Worm (Caenorhabditis elegans) whole organism, late embryonic: Measurements from ENCODE around the gene spe-39.
A peak's percentile ranks its signal among the peaks of the same experiment; 100 is the strongest.

ENCODE experiments used
- C38D4.7 ChIP-seq: fragments of 200-800 bp; sonication (Bioruptor generic); optimal IDR thresholded peaks from 2 replicates; lab custom pipeline; 2018; ENCODE audit warnings: mild to moderate bottlenecking, missing genetic modification characterization, moderate library complexity, missing compliant biosample characterization
- F13H6.1 ChIP-seq: sonication (generic microtip); optimal IDR thresholded peaks from 2 replicates; lab custom pipeline; 2016; ENCODE audit warnings: missing genetic modification characterization, missing compliant biosample characterization
- T23F11.4 ChIP-seq: fragments of 200-800 bp; sonication (Bioruptor generic); optimal IDR thresholded peaks from 2 replicates; lab custom pipeline; 2018; ENCODE audit warnings: mild to moderate bottlenecking, missing genetic modification characterization, missing compliant biosample characterization
- Y22D7AL.16 ChIP-seq: sonication (generic microtip); optimal IDR thresholded peaks from 2 replicates; lab custom pipeline; 2016; ENCODE audit warnings: missing genetic modification characterization, missing compliant biosample characterization
- ceh-18 ChIP-seq: sonication (generic microtip); optimal IDR thresholded peaks from 2 replicates; lab custom pipeline; 2016; ENCODE audit warnings: missing genetic modification characterization, missing compliant biosample characterization
- ceh-22 ChIP-seq: sonication (generic microtip); optimal IDR thresholded peaks from 2 replicates; lab custom pipeline; 2017; ENCODE audit warnings: missing biosample characterization, missing genetic modification characterization
- ceh-34 ChIP-seq: sonication (generic microtip); optimal IDR thresholded peaks from 2 replicates; lab custom pipeline; 2016; ENCODE audit warnings: mild to moderate bottlenecking, missing genetic modification characterization, missing compliant biosample characterization
- ceh-48 ChIP-seq: sonication (generic microtip); optimal IDR thresholded peaks from 2 replicates; lab custom pipeline; 2016; ENCODE audit warnings: missing genetic modification characterization, inconsistent platforms, missing compliant biosample characterization
- ceh-6 ChIP-seq: fragments of 200-800 bp; sonication (Bioruptor generic); optimal IDR thresholded peaks from 2 replicates; lab custom pipeline; 2018; ENCODE audit warnings: mild to moderate bottlenecking, missing genetic modification characterization, missing compliant biosample characterization
- ceh-9 ChIP-seq: sonication (generic microtip); optimal IDR thresholded peaks from 2 replicates; lab custom pipeline; 2016; ENCODE audit warnings: mild to moderate bottlenecking, missing genetic modification characterization, inconsistent platforms, missing compliant biosample characterization
- dmd-4 ChIP-seq: sonication (generic microtip); optimal IDR thresholded peaks from 2 replicates; lab custom pipeline; 2016; ENCODE audit warnings: borderline replicate concordance, missing genetic modification characterization, missing compliant biosample characterization
- elt-2 ChIP-seq: sonication (generic microtip); optimal IDR thresholded peaks from 2 replicates; lab custom pipeline; 2016; ENCODE audit warnings: missing genetic modification reagents, missing genetic modification characterization, missing compliant biosample characterization
- fax-1 ChIP-seq: sonication (generic microtip); optimal IDR thresholded peaks from 2 replicates; lab custom pipeline; 2016; ENCODE audit warnings: missing genotype, missing genetic modification characterization, missing compliant biosample characterization
- fkh-6 ChIP-seq: sonication (generic microtip); optimal IDR thresholded peaks from 2 replicates; lab custom pipeline; 2016; ENCODE audit warnings: missing genetic modification characterization, missing compliant biosample characterization
- gmeb-2 ChIP-seq: sonication (generic microtip); optimal IDR thresholded peaks from 2 replicates; lab custom pipeline; 2016; ENCODE audit warnings: missing genetic modification characterization, inconsistent platforms, missing compliant biosample characterization
- hlh-13 ChIP-seq: fragments of 200-800 bp; sonication (Bioruptor generic); optimal IDR thresholded peaks from 2 replicates; lab custom pipeline; 2018; ENCODE audit warnings: mild to moderate bottlenecking, missing genetic modification characterization, missing compliant biosample characterization
- hlh-15 ChIP-seq: sonication (generic microtip); optimal IDR thresholded peaks from 2 replicates; lab custom pipeline; 2016; ENCODE audit warnings: missing genetic modification characterization, missing compliant biosample characterization
- hlh-8 ChIP-seq: sonication (generic microtip); optimal IDR thresholded peaks from 2 replicates; lab custom pipeline; 2016; ENCODE audit warnings: missing genotype, missing genetic modification characterization, missing compliant biosample characterization
- lim-6 ChIP-seq: sonication (generic microtip); optimal IDR thresholded peaks from 2 replicates; lab custom pipeline; 2016; ENCODE audit warnings: missing genetic modification characterization, missing compliant biosample characterization
- madf-2 ChIP-seq: sonication (generic microtip); optimal IDR thresholded peaks from 2 replicates; lab custom pipeline; 2017; ENCODE audit warnings: missing genetic modification characterization, missing compliant biosample characterization
- mec-3 ChIP-seq: sonication (generic microtip); optimal IDR thresholded peaks from 2 replicates; lab custom pipeline; 2016; ENCODE audit warnings: borderline replicate concordance, missing genetic modification characterization, missing compliant biosample characterization
- nhr-11 ChIP-seq: fragments of 150-350 bp; optimal IDR thresholded peaks from 2 replicates; lab custom pipeline; 2014; ENCODE audit warnings: missing biosample characterization, missing genetic modification characterization
- npax-4 ChIP-seq: sonication (generic microtip); optimal IDR thresholded peaks from 2 replicates; lab custom pipeline; 2016; ENCODE audit warnings: missing genetic modification characterization, missing compliant biosample characterization
- odd-2 ChIP-seq: sonication (generic microtip); optimal IDR thresholded peaks from 2 replicates; lab custom pipeline; 2017; ENCODE audit warnings: antibody characterized with exemption, mild to moderate bottlenecking, missing genetic modification characterization, missing compliant biosample characterization
- pax-1 ChIP-seq: fragments of 150-350 bp; optimal IDR thresholded peaks from 2 replicates; lab custom pipeline; 2014; ENCODE audit warnings: missing biosample characterization, missing genetic modification characterization
- pqm-1 ChIP-seq: sonication (generic microtip); optimal IDR thresholded peaks from 2 replicates; lab custom pipeline; 2016; ENCODE audit warnings: missing genetic modification characterization, missing compliant biosample characterization
- pros-1 ChIP-seq: fragments of 150-350 bp; optimal IDR thresholded peaks from 2 replicates; lab custom pipeline; 2014; ENCODE audit warnings: missing biosample characterization, missing genetic modification reagents, missing genetic modification characterization
- ref-2 ChIP-seq: sonication (generic microtip); optimal IDR thresholded peaks from 2 replicates; lab custom pipeline; 2016; ENCODE audit warnings: missing genetic modification characterization, missing compliant biosample characterization
- rnt-1 ChIP-seq: sonication (generic microtip); optimal IDR thresholded peaks from 2 replicates; lab custom pipeline; 2016; ENCODE audit warnings: missing genetic modification characterization, missing compliant biosample characterization
- sox-4 ChIP-seq: sonication (generic microtip); optimal IDR thresholded peaks from 2 replicates; lab custom pipeline; 2017; ENCODE audit warnings: mild to moderate bottlenecking, missing genetic modification characterization, inconsistent platforms, missing compliant biosample characterization
- tbx-2 ChIP-seq: sonication (generic microtip); optimal IDR thresholded peaks from 2 replicates; lab custom pipeline; 2016; ENCODE audit warnings: missing genetic modification characterization, missing compliant biosample characterization
- unc-55 ChIP-seq: sonication (generic microtip); optimal IDR thresholded peaks from 2 replicates; lab custom pipeline; 2017; ENCODE audit warnings: missing biosample characterization, missing genetic modification reagents, missing genetic modification characterization
- ztf-16 ChIP-seq: sonication (generic microtip); optimal IDR thresholded peaks from 2 replicates; lab custom pipeline; 2017; ENCODE audit warnings: missing genetic modification characterization, missing compliant biosample characterization

Gene spe-39

ce11 chrV:6762361-6762760, 22.9 kb upstream of the spe-39 start, which contains the start of gene T25F10.4 (continued):
- TF ChIP-seq tbx-2 (no peak), Y22D7AL.16 (tag; lab: Kevin White, UChicago) (no peak)

- no peak for TF ChIP-seq fax-1 (tag; lab: Kevin White, UChicago)
- no peak for TF ChIP-seq ztf-16
- TF ChIP-seq pros-1: no peak
- no peak for TF ChIP-seq ref-2 (tag; lab: Kevin White, UChicago)
- no peak for TF ChIP-seq lim-6 (tag; lab: Kevin White, UChicago)
- TF ChIP-seq ceh-6 (GFP tag; lab: Kevin White, UChicago): no peak
- TF ChIP-seq sox-4: no peak
- TF ChIP-seq mec-3: no peak
- TF ChIP-seq dmd-4 (tag; lab: Kevin White, UChicago): no peak
- no peak for TF ChIP-seq madf-2 (tag; lab: Kevin White, UChicago)
Measured at ce11 chrV:6764972-6765371, 20.3 kb upstream of the spe-39 start, which contains the start of gene bbs-8. TSS of gene bbs-8 (minus strand) at chrV:6765072.

ce11 chrV:6767576-6767975, 17.7 kb upstream of the spe-39 start:
- TF ChIP-seq sox-4 (no peak), ceh-48 (no peak), T23F11.4 (GFP tag; lab: Kevin White, UChicago) (no peak), fkh-6 (no peak), hlh-13 (GFP tag; lab: Kevin White, UChicago) (no peak), npax-4 (no peak), ceh-34 (no peak), odd-2 (tag; lab: Kevin White, UChicago) (no peak), pax-1 (tag; lab: Kevin White, UChicago) (no peak), gmeb-2 (tag; lab: Kevin White, UChicago) (no peak), elt-2 (tag; lab: Kevin White, UChicago) (no peak)
- TF ChIP-seq, all 69 proteins: peak for 0

- TF ChIP-seq ceh-18 (tag; lab: Kevin White, UChicago) (peak; percentile 89), rnt-1 (tag; lab: Kevin White, UChicago) (peak; percentile 65), hlh-8 (tag; lab: Kevin White, UChicago) (no peak), ceh-34 (peak; percentile 41), unc-55 (peak; percentile 7), F13H6.1 (tag; lab: Kevin White, UChicago) (peak; percentile 19), elt-2 (tag; lab: Kevin White, UChicago) (no peak), C38D4.7 (GFP tag; lab: Kevin White, UChicago) (no peak)
- TF ChIP-seq, all 69 proteins: peak for 5
Measured at ce11 chrV:6768452-6768929, 16.8 kb upstream of the spe-39 start, which contains the start of the genes T25F10.1 and clik-1. TSS of gene T25F10.1 (plus strand) at chrV:6768502. TSS of gene clik-1 (minus strand) at chrV:6768732.

ce11 chrV:6769440-6769839, 15.8 kb upstream of the spe-39 start:
- no peak for TF ChIP-seq hlh-15 (tag; lab: Kevin White, UChicago)
- no peak for TF ChIP-seq pqm-1 (tag; lab: Kevin White, UChicago)
- no peak for TF ChIP-seq nhr-11 (tag; lab: Kevin White, UChicago)
- TF ChIP-seq ceh-22 (tag; lab: Kevin White, UChicago): no peak
- no peak for TF ChIP-seq ztf-16
- TF ChIP-seq ceh-6 (GFP tag; lab: Kevin White, UChicago): no peak
- no peak for TF ChIP-seq ceh-9

ce11 chrV:6771645-6772044, 13.6 kb upstream of the spe-39 start, which contains the start of gene srh-30:
TSS of gene srh-30 (minus strand) at chrV:6771745.
- TF ChIP-seq ceh-22 (tag; lab: Kevin White, UChicago): no peak
- TF ChIP-seq hlh-8 (tag; lab: Kevin White, UChicago): no peak
- TF ChIP-seq, all 69 proteins: peak for 0
